Worm (Caenorhabditis elegans) whole organism, L3 larva: ENCODE measurements around the gene T24A6.20.
A peak's percentile ranks its signal among the peaks of the same experiment; 100 is the strongest.

Experiments
- R02D3.7 ChIP-seq: fragments of 150-350 bp; optimal IDR thresholded peaks from 2 replicates; lab custom pipeline; 2014; ENCODE audit warnings: missing biosample characterization, missing genetic modification characterization
- aly-2 ChIP-seq: fragments of 150-350 bp; optimal IDR thresholded peaks from 2 replicates; lab custom pipeline; 2014; ENCODE audit warnings: missing biosample characterization, missing genetic modification characterization
- ama-1 ChIP-seq: fragments of 150-350 bp; optimal IDR thresholded peaks from 2 replicates; lab custom pipeline; 2018
- ceh-28 ChIP-seq: fragments of 150-350 bp; optimal IDR thresholded peaks from 2 replicates; lab custom pipeline; 2014; ENCODE audit warnings: missing biosample characterization, missing genetic modification reagents, missing genetic modification characterization
- ceh-9 ChIP-seq: sonication (generic microtip); optimal IDR thresholded peaks from 2 replicates; lab custom pipeline; 2018; ENCODE audit warnings: missing biosample characterization, missing genetic modification characterization
- egl-27 ChIP-seq: sonication (generic microtip); optimal IDR thresholded peaks from 4 replicates; lab custom pipeline; 2017; ENCODE audit warnings: missing biosample characterization, missing genetic modification reagents, missing genetic modification characterization
- egl-5 ChIP-seq: fragments of 150-350 bp; optimal IDR thresholded peaks from 2 replicates; lab custom pipeline; 2017; ENCODE audit warnings: missing biosample characterization, missing genetic modification reagents, missing genetic modification characterization, inconsistent platforms
- elt-2 ChIP-seq: sonication (generic microtip); optimal IDR thresholded peaks from 2 replicates; lab custom pipeline; 2016; ENCODE audit warnings: missing genetic modification reagents, mild to moderate bottlenecking, missing genetic modification characterization, missing compliant biosample characterization
- elt-3 ChIP-seq, 3 experiments: fragments of 150-350 bp in 1 of 3; sonication (generic microtip) in 2 of 3; optimal IDR thresholded peaks; 2 replicates in 2 of 3; 4 replicates in 1 of 3; lab custom pipeline; 2014 to 2017; ENCODE audit warnings: missing biosample characterization in 3 of 3, missing genetic modification characterization in 3 of 3
- eor-1 ChIP-seq, 2 experiments: fragments of 150-350 bp; optimal IDR thresholded peaks; 2 replicates each; lab custom pipeline; 2014 to 2018; ENCODE audit warnings: missing biosample characterization in 2 of 2, missing genetic modification characterization in 2 of 2
- fkh-2 ChIP-seq: fragments of 150-350 bp; optimal IDR thresholded peaks from 2 replicates; lab custom pipeline; 2014; ENCODE audit warnings: missing biosample characterization, missing genetic modification reagents, missing genetic modification characterization
- hmg-11 ChIP-seq: sonication (generic microtip); optimal IDR thresholded peaks from 2 replicates; lab custom pipeline; 2016; ENCODE audit warnings: missing genetic modification characterization, missing compliant biosample characterization
- mml-1 ChIP-seq: fragments of 150-350 bp; sonication (generic microtip); optimal IDR thresholded peaks from 3 replicates; lab custom pipeline; 2014; ENCODE audit warnings: missing biosample characterization, missing genetic modification characterization
- nfya-1 ChIP-seq: sonication (generic microtip); optimal IDR thresholded peaks from 2 replicates; lab custom pipeline; 2017; ENCODE audit warnings: missing genetic modification characterization, mild to moderate bottlenecking, missing compliant biosample characterization, antibody characterized with exemption, moderate library complexity; ENCODE audit not compliant: insufficient read depth
- nhr-11 ChIP-seq: fragments of 150-350 bp; optimal IDR thresholded peaks from 2 replicates; lab custom pipeline; 2014; ENCODE audit warnings: missing biosample characterization, missing genetic modification characterization
- nhr-23 ChIP-seq: fragments of 150-350 bp; optimal IDR thresholded peaks from 2 replicates; lab custom pipeline; 2014; ENCODE audit warnings: missing biosample characterization, missing genetic modification reagents, missing genetic modification characterization
- nhr-237 ChIP-seq: fragments of 150-350 bp; optimal IDR thresholded peaks from 2 replicates; lab custom pipeline; 2014; ENCODE audit warnings: missing biosample characterization, missing genetic modification characterization
- nhr-25 ChIP-seq: sonication (generic microtip); optimal IDR thresholded peaks from 2 replicates; lab custom pipeline; 2017; ENCODE audit warnings: missing biosample characterization, missing genetic modification characterization
- nhr-43 ChIP-seq: sonication (generic microtip); optimal IDR thresholded peaks from 2 replicates; lab custom pipeline; 2016; ENCODE audit warnings: mild to moderate bottlenecking, missing genetic modification characterization, missing compliant biosample characterization; ENCODE audit not compliant: poor library complexity, severe bottlenecking
- nhr-76 ChIP-seq: fragments of 150-350 bp; sonication (generic microtip); optimal IDR thresholded peaks from 5 replicates; lab custom pipeline; 2014; ENCODE audit warnings: missing biosample characterization, missing genetic modification characterization
- nhr-77 ChIP-seq: fragments of 150-350 bp; optimal IDR thresholded peaks from 2 replicates; lab custom pipeline; 2014; ENCODE audit warnings: missing biosample characterization, missing genetic modification characterization
- pha-4 ChIP-seq: fragments of 150-350 bp; optimal IDR thresholded peaks from 2 replicates; lab custom pipeline; 2014; ENCODE audit warnings: missing biosample characterization, missing genetic modification reagents, missing genetic modification characterization
- pqm-1 ChIP-seq: fragments of 150-350 bp; optimal IDR thresholded peaks from 2 replicates; lab custom pipeline; 2017; ENCODE audit warnings: missing biosample characterization, missing genetic modification characterization, inconsistent platforms
- sea-2 ChIP-seq: fragments of 150-350 bp; sonication (generic microtip); optimal IDR thresholded peaks from 4 replicates; lab custom pipeline; 2014; ENCODE audit warnings: missing biosample characterization, missing genetic modification reagents, missing genetic modification characterization
- skn-1 ChIP-seq: fragments of 150-350 bp; optimal IDR thresholded peaks from 2 replicates; lab custom pipeline; 2014; ENCODE audit warnings: missing biosample characterization, missing genetic modification characterization
- unc-39 ChIP-seq: sonication (generic microtip); optimal IDR thresholded peaks from 4 replicates; lab custom pipeline; 2017; ENCODE audit warnings: missing biosample characterization, missing genetic modification characterization
- unc-62 ChIP-seq: fragments of 150-350 bp; sonication (generic microtip); optimal IDR thresholded peaks from 4 replicates; lab custom pipeline; 2014; ENCODE audit warnings: missing biosample characterization, missing genetic modification reagents, missing genetic modification characterization
- zag-1 ChIP-seq: fragments of 150-350 bp; optimal IDR thresholded peaks from 2 replicates; lab custom pipeline; 2014; ENCODE audit warnings: missing biosample characterization, missing genetic modification characterization

The T24A6.20 gene

DNA sequence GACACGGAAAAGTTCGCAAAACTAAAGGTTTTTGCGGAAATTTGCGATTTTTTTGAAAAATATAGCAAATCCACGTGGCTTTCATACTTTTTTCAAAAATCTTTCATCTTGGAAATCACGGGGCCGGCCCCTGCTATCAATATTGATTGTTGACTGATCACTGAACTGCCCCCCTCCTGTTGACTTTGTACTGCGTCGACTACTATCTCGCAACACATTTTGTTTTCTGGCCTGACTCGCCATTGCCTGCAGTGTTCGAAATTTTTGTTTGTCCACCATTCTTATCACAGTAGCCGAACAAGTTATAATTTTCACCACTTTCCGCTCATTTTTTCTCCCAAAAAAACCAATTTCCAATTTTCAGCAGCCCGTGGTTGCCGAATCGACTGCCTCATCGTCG lies 28.1 kb downstream of the T24A6.20 start:
- TF ChIP-seq nhr-25, result no peak
- TF ChIP-seq pha-4, result peak; percentile 66

DNA sequence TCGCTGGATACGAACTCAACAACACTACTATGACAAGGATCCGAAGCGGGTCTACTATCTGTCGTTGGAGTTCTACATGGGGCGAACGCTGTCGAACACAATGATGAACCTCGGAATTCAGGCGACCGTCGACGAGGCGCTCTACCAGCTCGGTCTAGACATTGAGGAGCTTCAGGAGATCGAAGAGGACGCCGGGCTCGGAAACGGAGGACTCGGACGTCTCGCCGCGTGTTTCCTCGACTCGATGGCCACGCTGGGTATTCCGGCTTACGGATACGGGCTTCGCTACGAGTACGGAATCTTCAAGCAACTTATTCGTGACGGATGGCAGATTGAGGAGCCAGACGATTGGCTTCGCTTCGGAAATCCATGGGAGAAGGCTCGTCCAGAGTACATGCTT lies 28.7 kb downstream of the T24A6.20 start:
- TF ChIP-seq unc-39 (tag; lab: Kevin White, UChicago), result no peak

DNA sequence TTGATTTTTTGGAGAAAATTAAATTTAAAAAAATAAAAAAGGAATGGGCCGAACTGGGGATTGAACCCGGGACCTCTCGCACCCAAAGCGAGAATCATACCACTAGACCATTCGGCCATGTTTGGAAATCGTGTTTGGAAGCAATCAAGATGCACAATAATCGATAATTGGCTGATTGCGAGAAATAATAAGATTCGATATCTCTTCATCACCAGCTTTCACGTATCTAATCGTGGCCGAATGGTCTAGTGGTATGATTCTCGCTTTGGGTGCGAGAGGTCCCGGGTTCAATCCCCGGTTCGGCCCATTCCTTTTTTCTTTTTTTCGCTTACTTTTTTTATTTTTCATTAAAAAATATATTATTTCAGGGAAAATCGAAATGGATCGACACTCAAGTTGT lies 29.2 kb downstream of the T24A6.20 start:
- TF ChIP-seq nhr-43 (peak; percentile 60), nhr-237 (no peak), elt-2 (peak; percentile 6), nfya-1 (tag; lab: Kevin White, UChicago) (peak; percentile 34), egl-27 (tag; lab: Kevin White, UChicago) (no peak)
- TF ChIP-seq, all 47 proteins: peak for 3

DNA sequence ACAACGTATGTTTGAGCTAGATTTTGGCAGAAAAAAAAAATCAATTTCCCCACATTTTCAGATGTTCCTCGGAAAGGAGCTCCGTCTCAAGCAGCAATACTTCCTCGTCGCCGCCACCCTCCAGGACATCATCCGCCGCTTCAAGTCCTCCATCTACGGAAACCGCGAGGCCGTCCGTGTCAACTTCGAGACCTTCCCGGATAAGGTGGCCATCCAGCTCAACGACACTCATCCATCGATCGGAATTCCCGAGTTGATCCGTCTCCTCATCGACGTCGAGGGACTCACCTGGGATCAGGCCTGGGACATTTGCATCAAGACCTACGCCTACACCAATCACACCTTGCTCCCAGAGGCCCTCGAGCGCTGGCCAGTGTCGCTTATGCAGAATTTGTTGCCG lies 29.7 kb downstream of the T24A6.20 start:
- no peak for TF ChIP-seq nhr-77 (tag; lab: Kevin White, UChicago)
- TF ChIP-seq skn-1 (tag; lab: Kevin White, UChicago), result no peak
- TF ChIP-seq, all 47 proteins: peak for 0

DNA sequence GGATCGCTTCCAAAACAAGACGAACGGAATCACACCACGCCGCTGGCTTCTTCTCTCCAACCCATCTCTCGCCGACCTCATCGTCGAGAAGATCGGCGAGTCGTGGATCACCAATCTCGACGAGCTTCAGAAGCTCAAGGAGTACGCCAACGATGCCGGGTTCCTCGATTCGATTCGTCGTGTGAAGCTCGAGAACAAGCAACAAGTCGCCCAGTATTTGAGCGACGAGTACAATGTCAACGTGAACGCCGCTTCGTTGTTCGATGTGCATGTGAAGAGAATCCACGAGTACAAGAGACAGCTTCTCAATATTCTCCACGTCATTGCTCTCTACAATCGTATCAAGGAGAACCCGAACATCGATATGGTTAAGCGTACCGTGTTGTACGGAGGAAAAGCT lies 30.7 kb downstream of the T24A6.20 start:
- TF ChIP-seq elt-3 (tag; optimal IDR thresholded peaks at IDR 0.05; lab: Kevin White, UChicago), result no peak
- no peak for TF ChIP-seq nhr-11 (tag; lab: Kevin White, UChicago)
- no peak for TF ChIP-seq pha-4
- no peak for TF ChIP-seq nhr-77 (tag; lab: Kevin White, UChicago)
- TF ChIP-seq eor-1 (tag; optimal IDR thresholded peaks at IDR 0.05; lab: Kevin White, UChicago), result no peak
- TF ChIP-seq nhr-76 (tag; lab: Kevin White, UChicago), result no peak
- no peak for TF ChIP-seq R02D3.7

DNA sequence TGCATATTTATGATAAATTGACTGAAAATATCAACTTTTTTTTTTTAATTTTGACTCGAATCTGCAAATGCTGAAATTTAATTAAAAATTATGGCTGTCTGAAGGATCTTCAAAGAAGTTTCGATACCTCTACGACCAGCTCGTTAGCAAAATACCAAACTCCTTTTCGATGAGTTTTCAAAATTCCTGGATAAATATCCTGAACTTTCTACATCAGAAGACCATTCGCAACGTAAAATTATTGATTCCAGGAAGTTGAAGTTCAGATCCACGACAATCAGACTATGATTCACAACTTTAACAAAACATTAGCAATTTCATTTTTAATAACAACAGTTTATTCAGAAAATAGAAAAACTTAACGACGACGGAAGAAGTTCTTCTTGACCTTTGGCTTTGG lies 32.1 kb downstream of the T24A6.20 start:
- TF ChIP-seq aly-2 (tag; lab: Kevin White, UChicago) (peak; percentile 49), mml-1 (tag; lab: Kevin White, UChicago) (no peak), egl-27 (tag; lab: Kevin White, UChicago) (no peak), egl-5 (no peak), unc-62 (GFP tag; lab: Kevin White, UChicago) (no peak), nhr-25 (no peak), nhr-76 (tag; lab: Kevin White, UChicago) (no peak), ama-1 (lab: Kevin White, UChicago) (peak; percentile 15)
- TF ChIP-seq, all 47 proteins: peak for 2

DNA sequence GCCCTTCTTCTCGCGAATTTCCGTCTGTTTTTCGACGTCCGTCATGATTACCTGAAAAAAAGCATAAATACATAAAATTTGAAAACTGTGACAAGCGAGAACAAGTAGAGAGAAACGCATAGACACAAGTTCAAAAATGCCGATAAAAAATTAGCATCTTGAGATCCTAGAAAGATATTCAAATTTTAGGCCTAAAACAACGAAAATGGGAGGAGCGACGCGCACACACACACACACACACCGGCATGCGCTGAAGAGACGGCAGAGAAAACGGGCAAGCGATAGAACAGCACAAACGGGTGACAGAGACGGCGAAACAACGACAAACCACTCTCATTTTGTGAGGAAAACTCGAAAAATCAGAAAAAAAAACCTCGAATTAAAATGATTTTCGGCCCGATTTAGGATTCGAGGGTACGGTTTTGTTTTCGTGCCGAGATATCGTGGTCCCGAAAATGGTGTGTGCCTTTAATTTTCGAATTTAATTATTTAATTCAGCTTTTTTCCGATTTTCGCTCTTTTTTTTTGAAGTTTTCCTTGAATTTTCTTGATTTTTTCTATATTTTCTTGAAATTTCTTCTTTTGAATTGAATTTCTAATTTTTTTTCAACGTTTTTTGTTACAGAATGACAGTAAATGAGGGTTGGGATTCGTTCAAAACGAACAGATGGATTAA lies 33.2 kb downstream of the T24A6.20 start, which contains the start of the genes rpl-11.1 and T22F3.2:
rpl-11.1 (minus strand) TSS at position 51 of the 676 bp plus-strand sequence.
T22F3.2 (plus strand) TSS at position 626 of the 676 bp plus-strand sequence.
- TF ChIP-seq ceh-9, result no peak
- TF ChIP-seq nhr-43, result no peak
- TF ChIP-seq ceh-28 (tag; lab: Kevin White, UChicago), result no peak
- peak; percentile 47 for TF ChIP-seq nfya-1 (tag; lab: Kevin White, UChicago)
- no peak for TF ChIP-seq R02D3.7
- TF ChIP-seq skn-1 (tag; lab: Kevin White, UChicago), result no peak
- TF ChIP-seq nhr-23 (tag; lab: Kevin White, UChicago), result no peak
- peak; percentile 24 for TF ChIP-seq pha-4
- TF ChIP-seq unc-62 (GFP tag; lab: Kevin White, UChicago), result no peak
- TF ChIP-seq hmg-11, result peak; percentile 25
- TF ChIP-seq zag-1 (tag; lab: Kevin White, UChicago), result no peak
- TF ChIP-seq, all 47 proteins: peak for 3

DNA sequence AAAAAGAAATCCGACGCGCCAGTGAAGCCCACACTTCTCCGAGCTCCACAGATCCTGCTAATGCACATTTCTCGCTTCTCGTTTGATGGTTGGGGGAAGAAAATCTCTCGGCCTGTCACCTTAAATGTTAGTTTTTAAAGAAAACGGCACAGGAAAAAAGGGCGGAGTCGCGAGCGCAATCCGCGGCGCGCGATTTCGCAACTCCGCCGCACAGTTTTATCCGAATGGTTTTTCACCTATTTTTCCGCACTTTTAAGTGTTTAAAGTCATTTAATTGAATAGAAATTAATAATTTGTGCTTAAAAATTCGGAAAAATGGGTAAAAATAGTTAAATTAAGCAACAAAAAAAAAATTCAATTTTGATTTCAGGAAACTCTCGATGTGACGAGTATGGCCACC lies 34.7 kb downstream of the T24A6.20 start:
- TF ChIP-seq pqm-1, result peak; percentile 10
- TF ChIP-seq fkh-2, result no peak
- TF ChIP-seq nhr-23 (tag; lab: Kevin White, UChicago), result peak; percentile 17
- no peak for TF ChIP-seq mml-1 (tag; lab: Kevin White, UChicago)
- TF ChIP-seq hmg-11, result peak; percentile 11
- TF ChIP-seq pha-4, result peak; percentile 24
- peak; percentile 20 for TF ChIP-seq elt-2
- no peak for TF ChIP-seq eor-1 (tag; optimal IDR thresholded peaks at IDR 0.05; lab: Kevin White, UChicago)
- peak; percentile 1 for TF ChIP-seq nhr-43
- no peak for TF ChIP-seq sea-2
- TF ChIP-seq nfya-1 (tag; lab: Kevin White, UChicago), result peak; percentile 33
